Fruit fly (Drosophila melanogaster): ENCODE data around the gene Mur29B.

Gene Mur29B

dm6 chr2L:8346260-8346659 is 5.7 kb upstream of the Mur29B start, which contains the start of gene CG7778:
Gene CG7778, plus strand, starts transcription at chr2L:8346620.
- TF ChIP-seq CG7045 (GFP tag; optimal IDR thresholded peaks at IDR 0.05) (no peak), Mnt (GFP tag; optimal IDR thresholded peaks at IDR 0.05) (no peak), Clk (GFP tag; optimal IDR thresholded peaks at IDR 0.05) (no peak), CG11617 (GFP tag; optimal IDR thresholded peaks at IDR 0.05) (no peak), pad (GFP tag; optimal IDR thresholded peaks at IDR 0.05) (no peak), CG12768 (GFP tag; optimal IDR thresholded peaks at IDR 0.05) (no peak), CG5204 (GFP tag; optimal IDR thresholded peaks at IDR 0.05) (no peak), tj (GFP tag; optimal IDR thresholded peaks at IDR 0.05) (no peak), CG7101 (tag; optimal IDR thresholded peaks at IDR 0.05) (no peak), ovo (GFP tag; optimal IDR thresholded peaks at IDR 0.05) (no peak), toe (GFP tag; optimal IDR thresholded peaks at IDR 0.05) (no peak), Crg-1 (GFP tag; optimal IDR thresholded peaks at IDR 0.05) (no peak), CG1620 (GFP tag; optimal IDR thresholded peaks at IDR 0.05) (no peak), cnc (optimal IDR thresholded peaks at IDR 0.05) (no peak), cic (GFP tag; optimal IDR thresholded peaks at IDR 0.05) (no peak), kay (GFP tag; ENCODE audit: borderline replicate concordance) (no peak)

dm6 chr2L:8350560-8351171 is 1.3 kb upstream of the Mur29B start:
- TF ChIP-seq kay (GFP tag; ENCODE audit: borderline replicate concordance): peak; percentile 56
- no peak for TF ChIP-seq CG7045 (GFP tag; optimal IDR thresholded peaks at IDR 0.05)
- TF ChIP-seq Crg-1 (GFP tag; optimal IDR thresholded peaks at IDR 0.05): no peak
- TF ChIP-seq cic (GFP tag; optimal IDR thresholded peaks at IDR 0.05): no peak
- TF ChIP-seq CG11617 (GFP tag; optimal IDR thresholded peaks at IDR 0.05): no peak

dm6 chr2L:8351333-8351732 is 654 bp upstream of the Mur29B start:
- TF ChIP-seq CG12768 (GFP tag; optimal IDR thresholded peaks at IDR 0.05): no peak
- TF ChIP-seq pad (GFP tag; optimal IDR thresholded peaks at IDR 0.05): no peak
- no peak for TF ChIP-seq Crg-1 (GFP tag; optimal IDR thresholded peaks at IDR 0.05)
- TF ChIP-seq kay (GFP tag; ENCODE audit: borderline replicate concordance): no peak

DNA sequence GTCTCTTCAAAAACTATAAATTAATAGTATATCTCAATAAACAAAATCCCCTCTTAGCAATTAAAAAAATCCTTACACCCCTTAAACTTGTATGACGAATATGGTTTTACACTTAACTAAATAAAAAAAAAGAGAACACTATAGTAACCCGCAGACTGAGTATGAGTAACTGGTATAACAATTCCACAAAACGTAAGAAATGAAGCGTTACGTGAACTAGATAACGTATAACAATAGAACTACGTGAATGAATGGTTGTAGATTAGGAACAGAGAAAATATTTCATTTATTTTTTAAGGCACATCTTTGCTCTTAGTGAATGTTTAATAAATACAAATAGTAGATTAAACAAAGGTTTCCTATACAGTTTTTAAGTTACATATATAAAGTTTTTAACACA is 3.4 kb downstream of the Mur29B start:
- TF ChIP-seq cnc (optimal IDR thresholded peaks at IDR 0.05) (no peak), CG14711 (tag; optimal IDR thresholded peaks at IDR 0.05) (no peak), kay (GFP tag; ENCODE audit: borderline replicate concordance) (peak; percentile 38)

DNA sequence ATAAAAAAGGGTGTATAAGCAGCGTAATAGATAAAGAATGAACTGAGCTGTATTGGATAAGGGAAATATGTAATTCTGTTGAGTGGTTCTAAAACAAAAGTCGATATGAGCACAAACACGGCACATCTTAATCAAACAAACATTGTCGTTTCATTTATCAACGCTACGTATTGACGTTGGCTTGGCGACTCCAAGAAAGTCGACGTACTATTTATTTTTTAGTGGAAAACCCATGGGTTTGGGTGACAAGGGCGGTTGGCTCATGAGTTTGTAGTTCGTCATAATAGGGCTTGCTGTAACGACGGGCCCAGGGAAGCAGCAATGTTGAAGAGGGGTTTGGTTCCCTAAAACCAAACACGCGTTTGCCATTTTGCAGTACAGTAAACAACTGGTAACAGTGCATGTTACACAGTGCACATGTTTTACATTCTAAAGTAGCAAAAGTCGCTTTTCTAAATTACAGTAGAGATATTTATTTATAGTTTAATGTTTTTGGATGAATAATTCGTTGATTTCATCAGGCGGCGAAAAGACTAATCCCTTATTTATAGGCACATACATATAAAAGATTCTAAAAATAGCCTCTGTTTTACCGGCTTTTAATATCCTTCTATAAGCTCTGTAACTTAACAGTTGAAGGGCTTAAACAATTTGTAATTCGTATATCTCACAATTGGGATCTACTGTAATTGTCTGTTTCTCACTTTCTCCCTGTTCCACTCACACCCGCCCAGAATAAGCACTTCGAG is 9.4 kb downstream of the Mur29B start:
- TF ChIP-seq CG33017 (tag; optimal IDR thresholded peaks at IDR 0.05): peak; percentile 34
- TF ChIP-seq CG11617 (GFP tag; optimal IDR thresholded peaks at IDR 0.05): peak; percentile 68
- TF ChIP-seq kay (GFP tag; ENCODE audit: borderline replicate concordance): no peak
- TF ChIP-seq CG12768 (GFP tag; optimal IDR thresholded peaks at IDR 0.05): peak; percentile 12
- TF ChIP-seq Clk (GFP tag; optimal IDR thresholded peaks at IDR 0.05): no peak
- TF ChIP-seq bab1 (GFP tag; optimal IDR thresholded peaks at IDR 0.05): peak; percentile 87
- peak; percentile 54 for TF ChIP-seq Crg-1 (GFP tag; optimal IDR thresholded peaks at IDR 0.05)
- peak; percentile 9 for TF ChIP-seq CG14711 (tag; optimal IDR thresholded peaks at IDR 0.05)
- peak; percentile 34 for TF ChIP-seq tj (GFP tag; optimal IDR thresholded peaks at IDR 0.05)
- TF ChIP-seq ovo (GFP tag; optimal IDR thresholded peaks at IDR 0.05): peak; percentile 9
- peak; percentile 9 for TF ChIP-seq cic (GFP tag; optimal IDR thresholded peaks at IDR 0.05)
- no peak for TF ChIP-seq CG1620 (GFP tag; optimal IDR thresholded peaks at IDR 0.05)
- peak; percentile 64 for TF ChIP-seq CG7101 (tag; optimal IDR thresholded peaks at IDR 0.05)
- TF ChIP-seq pad (GFP tag; optimal IDR thresholded peaks at IDR 0.05): peak; percentile 75
- peak; percentile 49 for TF ChIP-seq CG5204 (GFP tag; optimal IDR thresholded peaks at IDR 0.05)
- peak; percentile 3 for TF ChIP-seq Hr96 (GFP tag; optimal IDR thresholded peaks at IDR 0.05)
- peak; percentile 40 for TF ChIP-seq toe (GFP tag; optimal IDR thresholded peaks at IDR 0.05)
- TF ChIP-seq Mnt (GFP tag; optimal IDR thresholded peaks at IDR 0.05): peak; percentile 67
- TF ChIP-seq CG7045 (GFP tag; optimal IDR thresholded peaks at IDR 0.05): peak; percentile 21
- TF ChIP-seq cnc (optimal IDR thresholded peaks at IDR 0.05): no peak

dm6 chr2L:8362273-8362954 is 10.4 kb downstream of the Mur29B start, which contains the start of gene CG7627:
Gene CG7627, minus strand, starts transcription at chr2L:8362469.
- peak; percentile 66 for TF ChIP-seq bab1 (GFP tag; optimal IDR thresholded peaks at IDR 0.05)
- TF ChIP-seq CG11617 (GFP tag; optimal IDR thresholded peaks at IDR 0.05): peak; percentile 81
- peak; percentile 76 for TF ChIP-seq cic (GFP tag; optimal IDR thresholded peaks at IDR 0.05)
- TF ChIP-seq Clk (GFP tag; optimal IDR thresholded peaks at IDR 0.05): peak; percentile 54
- peak; percentile 79 for TF ChIP-seq CG7101 (tag; optimal IDR thresholded peaks at IDR 0.05)
- peak; percentile 72 for TF ChIP-seq kay (GFP tag; ENCODE audit: borderline replicate concordance)
- peak; percentile 69 for TF ChIP-seq toe (GFP tag; optimal IDR thresholded peaks at IDR 0.05)
- TF ChIP-seq Crg-1 (GFP tag; optimal IDR thresholded peaks at IDR 0.05): peak; percentile 62
- peak; percentile 24 for TF ChIP-seq ovo (GFP tag; optimal IDR thresholded peaks at IDR 0.05)
- TF ChIP-seq CG33017 (tag; optimal IDR thresholded peaks at IDR 0.05): peak; percentile 39
- TF ChIP-seq CG12768 (GFP tag; optimal IDR thresholded peaks at IDR 0.05): peak; percentile 73
- TF ChIP-seq CG14711 (tag; optimal IDR thresholded peaks at IDR 0.05): peak; percentile 60
- TF ChIP-seq CG7045 (GFP tag; optimal IDR thresholded peaks at IDR 0.05): peak; percentile 69
- peak; percentile 82 for TF ChIP-seq Mnt (GFP tag; optimal IDR thresholded peaks at IDR 0.05)
- TF ChIP-seq cnc (optimal IDR thresholded peaks at IDR 0.05): no peak
- no peak for TF ChIP-seq tj (GFP tag; optimal IDR thresholded peaks at IDR 0.05)
- TF ChIP-seq pad (GFP tag; optimal IDR thresholded peaks at IDR 0.05): peak; percentile 54
- peak; percentile 64 for TF ChIP-seq CG1620 (GFP tag; optimal IDR thresholded peaks at IDR 0.05)
- TF ChIP-seq Hr96 (GFP tag; optimal IDR thresholded peaks at IDR 0.05): peak; percentile 85
- TF ChIP-seq CG5204 (GFP tag; optimal IDR thresholded peaks at IDR 0.05): peak; percentile 65

Data from whole organism, adult.